Worm (Caenorhabditis elegans) whole organism, L4/young adult: ENCODE data around the gene F26A1.7.

Experiments
- dao-5 ChIP-seq: sonication (generic microtip); optimal IDR thresholded peaks from 2 replicates; lab custom pipeline; 2016; ENCODE audit warnings: missing genotype, missing genetic modification characterization, moderate library complexity, missing compliant biosample characterization
- him-1 ChIP-seq: sonication (generic microtip); optimal IDR thresholded peaks from 2 replicates; lab custom pipeline; 2016; ENCODE audit warnings: missing genotype, missing genetic modification reagents, missing genetic modification characterization, missing compliant biosample characterization

DNA sequence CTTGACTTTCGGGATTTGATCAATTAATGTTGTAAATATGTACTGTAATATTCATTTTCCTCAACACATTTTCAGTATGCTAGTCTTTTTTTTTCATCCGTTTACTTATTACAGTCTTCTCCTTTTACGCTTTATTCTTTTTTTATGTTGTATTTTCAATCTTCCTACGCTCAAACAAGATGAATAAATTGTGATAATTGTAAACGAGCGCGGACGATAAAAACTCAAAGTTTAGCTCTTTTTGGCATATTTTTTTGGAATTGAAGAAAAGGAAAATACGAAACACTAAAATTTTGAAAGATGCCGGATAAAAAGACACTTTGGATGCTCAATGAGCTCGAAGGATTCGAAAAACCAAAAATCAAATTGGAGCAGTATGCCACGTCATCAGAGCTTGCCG is 17.0 kb downstream of the F26A1.7 start, which contains the start of gene metl-5:
- TF ChIP-seq dao-5, result no peak
- no peak for TF ChIP-seq him-1 (tag; lab: Kevin White, UChicago)
